Worm (Caenorhabditis elegans) whole organism, young adult: ENCODE measurements around the gene col-38.
A peak's percentile ranks its signal among the peaks of the same experiment; 100 is the strongest.

ENCODE experiments used
- B0019.2 ChIP-seq: fragments of 200-800 bp; sonication (Bioruptor generic); conservative IDR thresholded peaks from 2 replicates; pipeline ENCODE4 v1.3.6; 2022; ENCODE audit warnings: missing genetic modification reagents, missing genetic modification characterization, missing compliant biosample characterization
- C06A6.2 ChIP-seq: fragments of 200-800 bp; sonication (Bioruptor generic); conservative IDR thresholded peaks from 2 replicates; pipeline ENCODE4 v1.3.6; 2022; ENCODE audit warnings: missing genetic modification characterization, missing compliant biosample characterization
- C17E4.6 ChIP-seq: fragments of 200-800 bp; sonication (Bioruptor generic); IDR thresholded peaks from 2 replicates; pipeline ENCODE4 v1.3.6; 2022; ENCODE audit warnings: missing genetic modification reagents, missing genetic modification characterization, missing compliant biosample characterization
- F33H1.4 ChIP-seq: fragments of 200-800 bp; sonication (Bioruptor generic); IDR thresholded peaks from 2 replicates; pipeline ENCODE4 v1.3.6; 2022; ENCODE audit warnings: missing genetic modification reagents, missing genetic modification characterization, missing compliant biosample characterization
- F37B4.10 ChIP-seq: fragments of 200-800 bp; sonication (Bioruptor generic); IDR thresholded peaks from 2 replicates; pipeline ENCODE4 v1.3.6; 2022; ENCODE audit warnings: missing genetic modification characterization, missing compliant biosample characterization
- F39B2.1 ChIP-seq: fragments of 200-800 bp; sonication (Bioruptor generic); IDR thresholded peaks from 2 replicates; pipeline ENCODE4 v1.3.6; 2022; ENCODE audit warnings: missing genetic modification reagents, missing genetic modification characterization, missing compliant biosample characterization
- F49E8.2 ChIP-seq: sonication (generic microtip); optimal IDR thresholded peaks from 3 replicates; lab custom pipeline; 2017; ENCODE audit warnings: missing genetic modification characterization, mild to moderate bottlenecking, missing compliant biosample characterization, antibody characterized with exemption, moderate library complexity; ENCODE audit not compliant: insufficient read depth
- F55B11.4 ChIP-seq: sonication (generic microtip); optimal IDR thresholded peaks from 2 replicates; lab custom pipeline; 2016; ENCODE audit warnings: missing compliant biosample characterization, missing genetic modification characterization, borderline replicate concordance; ENCODE audit not compliant: insufficient read depth
- K12H6.12 ChIP-seq: fragments of 200-800 bp; sonication (Bioruptor generic); optimal IDR thresholded peaks from 2 replicates; lab custom pipeline; 2018; ENCODE audit warnings: mild to moderate bottlenecking, missing genetic modification characterization, missing compliant biosample characterization
- Y53F4B.3 ChIP-seq: fragments of 200-800 bp; sonication (Bioruptor generic); IDR thresholded peaks from 2 replicates; pipeline ENCODE4 v1.3.6; 2022; ENCODE audit warnings: missing genetic modification reagents, missing genetic modification characterization, missing compliant biosample characterization
- akir-1 ChIP-seq: fragments of 200-800 bp; sonication (Bioruptor generic); optimal IDR thresholded peaks from 2 replicates; lab custom pipeline; 2018; ENCODE audit warnings: mild to moderate bottlenecking, missing genetic modification characterization, moderate library complexity, missing compliant biosample characterization
- ama-1 ChIP-seq, 3 experiments: fragments of 150-350 bp in 1 of 3; sonication (generic microtip) in 2 of 3; optimal IDR thresholded peaks; 2 replicates each; lab custom pipeline; 2014 to 2018; ENCODE audit warnings: missing biosample characterization in 2 of 3, missing genetic modification characterization in 2 of 3, missing genetic modification reagents in 2 of 3
- aptf-3 ChIP-seq: fragments of 200-800 bp; sonication (Bioruptor generic); IDR thresholded peaks from 2 replicates; pipeline ENCODE4 v1.3.6; 2022; ENCODE audit warnings: missing genetic modification characterization, missing compliant biosample characterization
- athp-1 ChIP-seq: sonication (generic microtip); optimal IDR thresholded peaks from 2 replicates; lab custom pipeline; 2017; ENCODE audit warnings: mild to moderate bottlenecking, missing genetic modification characterization, missing compliant biosample characterization
- attf-5 ChIP-seq: fragments of 200-800 bp; sonication (Bioruptor generic); optimal IDR thresholded peaks from 2 replicates; lab custom pipeline; 2018; ENCODE audit warnings: mild to moderate bottlenecking, missing genetic modification characterization, missing compliant biosample characterization
- attf-6 ChIP-seq: fragments of 200-800 bp; sonication (Bioruptor generic); IDR thresholded peaks from 2 replicates; pipeline ENCODE4 v1.3.6; 2022; ENCODE audit warnings: missing genetic modification reagents, missing genetic modification characterization, missing compliant biosample characterization
- ccch-3 ChIP-seq: fragments of 200-800 bp; sonication (Bioruptor generic); optimal IDR thresholded peaks from 2 replicates; lab custom pipeline; 2018; ENCODE audit warnings: mild to moderate bottlenecking, missing genetic modification characterization, missing compliant biosample characterization
- cebp-2 ChIP-seq: fragments of 200-800 bp; sonication (Bioruptor generic); IDR thresholded peaks from 2 replicates; pipeline ENCODE4 v1.3.6; 2022; ENCODE audit warnings: missing genetic modification characterization, missing compliant biosample characterization
- ceh-100 ChIP-seq: fragments of 200-800 bp; sonication (Bioruptor generic); IDR thresholded peaks from 2 replicates; pipeline ENCODE4 v1.3.6; 2022; ENCODE audit warnings: missing genetic modification reagents, missing genetic modification characterization, missing compliant biosample characterization
- ceh-27 ChIP-seq: fragments of 200-800 bp; sonication (Bioruptor generic); optimal IDR thresholded peaks from 2 replicates; lab custom pipeline; 2018; ENCODE audit warnings: mild to moderate bottlenecking, missing genetic modification characterization, moderate library complexity, missing compliant biosample characterization
- ceh-40 ChIP-seq: fragments of 200-800 bp; sonication (Bioruptor generic); IDR thresholded peaks from 2 replicates; pipeline ENCODE4 v1.3.6; 2022; ENCODE audit warnings: missing genetic modification characterization, missing compliant biosample characterization
- chd-7 ChIP-seq: sonication (generic microtip); optimal IDR thresholded peaks from 2 replicates; lab custom pipeline; 2016; ENCODE audit warnings: mild to moderate bottlenecking, missing genetic modification characterization, moderate library complexity, missing compliant biosample characterization
- die-1 ChIP-seq: sonication (generic microtip); optimal IDR thresholded peaks from 2 replicates; lab custom pipeline; 2016; ENCODE audit warnings: missing genotype, mild to moderate bottlenecking, missing genetic modification characterization, missing compliant biosample characterization
- dpl-1 ChIP-seq: fragments of 150-350 bp; optimal IDR thresholded peaks from 2 replicates; lab custom pipeline; 2014; ENCODE audit warnings: missing biosample characterization, missing genetic modification reagents, missing genetic modification characterization
- egl-18 ChIP-seq: fragments of 200-800 bp; sonication (Bioruptor generic); IDR thresholded peaks from 2 replicates; pipeline ENCODE4 v1.3.6; 2022; ENCODE audit warnings: missing genetic modification reagents, missing genetic modification characterization, missing compliant biosample characterization
- egrh-3 ChIP-seq: fragments of 200-800 bp; sonication (Bioruptor generic); IDR thresholded peaks from 2 replicates; pipeline ENCODE4 v1.3.6; 2022; ENCODE audit warnings: missing genetic modification reagents, missing genetic modification characterization, missing compliant biosample characterization
- hlh-12 ChIP-seq: sonication (generic microtip); optimal IDR thresholded peaks from 2 replicates; lab custom pipeline; 2016; ENCODE audit warnings: missing genetic modification characterization, missing compliant biosample characterization
- hmg-20 ChIP-seq: fragments of 200-800 bp; sonication (Bioruptor generic); IDR thresholded peaks from 2 replicates; pipeline ENCODE4 v1.3.6; 2022; ENCODE audit warnings: missing genetic modification reagents, missing genetic modification characterization, missing compliant biosample characterization
- hrde-1 ChIP-seq: sonication (generic microtip); optimal IDR thresholded peaks from 2 replicates; lab custom pipeline; 2016; ENCODE audit warnings: missing genetic modification characterization, mild to moderate bottlenecking, missing compliant biosample characterization, moderate library complexity, missing genotype, missing genetic modification reagents, borderline replicate concordance
- hsf-1 ChIP-seq: fragments of 200-800 bp; sonication (Bioruptor generic); IDR thresholded peaks from 2 replicates; pipeline ENCODE4 v1.3.6; 2022; ENCODE audit warnings: missing genetic modification reagents, missing genetic modification characterization, missing compliant biosample characterization
- lag-1 ChIP-seq: fragments of 200-800 bp; sonication (Bioruptor generic); IDR thresholded peaks from 2 replicates; pipeline ENCODE4 v1.3.6; 2022; ENCODE audit warnings: missing genetic modification reagents, missing genetic modification characterization, missing compliant biosample characterization
- lin-35 ChIP-seq, 3 experiments: fragments of 150-350 bp in 2 of 3; sonication (generic microtip) in 1 of 3; optimal IDR thresholded peaks; 2 replicates each; lab custom pipeline; 2014 to 2018; ENCODE audit warnings: missing biosample characterization in 3 of 3, missing genetic modification characterization in 3 of 3, missing genetic modification reagents in 3 of 3
- lsl-1 ChIP-seq: fragments of 200-800 bp; sonication (Bioruptor generic); optimal IDR thresholded peaks from 2 replicates; lab custom pipeline; 2018; ENCODE audit warnings: mild to moderate bottlenecking, missing genetic modification characterization, moderate library complexity, missing compliant biosample characterization
- madf-6 ChIP-seq: fragments of 200-800 bp; sonication (Bioruptor generic); IDR thresholded peaks from 2 replicates; pipeline ENCODE4 v1.3.6; 2022; ENCODE audit warnings: missing genetic modification reagents, missing genetic modification characterization, missing compliant biosample characterization
- mxl-1 ChIP-seq: sonication (generic microtip); optimal IDR thresholded peaks from 2 replicates; lab custom pipeline; 2016; ENCODE audit warnings: missing genetic modification characterization, missing compliant biosample characterization
- nfya-1 ChIP-seq: sonication (generic microtip); optimal IDR thresholded peaks from 2 replicates; lab custom pipeline; 2017; ENCODE audit warnings: antibody characterized with exemption, missing compliant biosample characterization, missing genetic modification characterization, borderline replicate concordance; ENCODE audit not compliant: insufficient read depth
- nhr-179 ChIP-seq: sonication (generic microtip); optimal IDR thresholded peaks from 2 replicates; lab custom pipeline; 2016; ENCODE audit warnings: mild to moderate bottlenecking, missing genetic modification characterization, missing compliant biosample characterization
- nhr-80 ChIP-seq: sonication (generic microtip); optimal IDR thresholded peaks from 2 replicates; lab custom pipeline; 2016; ENCODE audit warnings: missing genetic modification characterization, missing compliant biosample characterization
- pha-4 ChIP-seq: fragments of 150-350 bp; sonication (generic microtip); optimal IDR thresholded peaks from 2 replicates; lab custom pipeline; 2014; ENCODE audit warnings: missing biosample characterization, missing genetic modification reagents, missing genetic modification characterization
- repo-1 ChIP-seq: sonication (generic microtip); optimal IDR thresholded peaks from 2 replicates; lab custom pipeline; 2017; ENCODE audit warnings: mild to moderate bottlenecking, missing genetic modification characterization, missing compliant biosample characterization
- sptf-2 ChIP-seq: fragments of 200-800 bp; sonication (Bioruptor generic); optimal IDR thresholded peaks from 2 replicates; lab custom pipeline; 2018; ENCODE audit warnings: mild to moderate bottlenecking, missing genetic modification characterization, missing compliant biosample characterization
- tbp1 ChIP-seq: fragments of 200-800 bp; sonication (Bioruptor generic); optimal IDR thresholded peaks from 2 replicates; lab custom pipeline; 2018; ENCODE audit warnings: mild to moderate bottlenecking, missing genetic modification characterization, missing compliant biosample characterization
- unc-130 ChIP-seq: sonication (generic microtip); optimal IDR thresholded peaks from 2 replicates; lab custom pipeline; 2016; ENCODE audit warnings: missing genetic modification reagents, missing genetic modification characterization, missing compliant biosample characterization
- unc-62 ChIP-seq: fragments of 150-350 bp; optimal IDR thresholded peaks from 2 replicates; lab custom pipeline; 2014; ENCODE audit warnings: missing biosample characterization, missing genetic modification reagents, missing genetic modification characterization
- xnd-1 ChIP-seq: sonication (generic microtip); optimal IDR thresholded peaks from 2 replicates; lab custom pipeline; 2016; ENCODE audit warnings: missing genotype, missing genetic modification reagents, missing genetic modification characterization, missing compliant biosample characterization
- ztf-18 ChIP-seq: sonication (generic microtip); optimal IDR thresholded peaks from 2 replicates; lab custom pipeline; 2016; ENCODE audit warnings: missing genotype, mild to moderate bottlenecking, missing genetic modification characterization, missing compliant biosample characterization
- ztf-26 ChIP-seq: sonication (generic microtip); optimal IDR thresholded peaks from 2 replicates; lab custom pipeline; 2017; ENCODE audit warnings: missing genetic modification characterization, missing compliant biosample characterization
- ztf-3 ChIP-seq: fragments of 200-800 bp; sonication (Bioruptor generic); optimal IDR thresholded peaks from 2 replicates; lab custom pipeline; 2018; ENCODE audit warnings: mild to moderate bottlenecking, missing genetic modification characterization, missing compliant biosample characterization
- ztf-6 ChIP-seq: fragments of 200-800 bp; sonication (Bioruptor generic); IDR thresholded peaks from 2 replicates; pipeline ENCODE4 v1.3.6; 2022; ENCODE audit warnings: missing genetic modification reagents, missing genetic modification characterization, missing compliant biosample characterization

col-38 gene

ce11 chrII:8561227-8561626 is 7.7 kb downstream of the col-38 start, which contains the start of gene iff-2:
Gene iff-2 (minus strand): TSS chrII:8561367.
- no peak for TF ChIP-seq sptf-2
- TF ChIP-seq hrde-1 (tag; lab: Kevin White, UChicago) = no peak
- TF ChIP-seq nhr-80 (tag; lab: Kevin White, UChicago) = peak; percentile 100
- peak; percentile 78 for TF ChIP-seq tbp1 (GFP tag; lab: Kevin White, UChicago)
- no peak for TF ChIP-seq F55B11.4 (tag; lab: Kevin White, UChicago)
- TF ChIP-seq hmg-20 (GFP tag; lab: Robert Waterston, UW) = no peak; the same call in 1 of the 2 replicates
- TF ChIP-seq hsf-1 = 0 out of 2 replicates have a peak, but pooled peaks have one; percentile 53
- TF ChIP-seq xnd-1 (tag; lab: Kevin White, UChicago) = no peak
- peak; percentile 89 for TF ChIP-seq athp-1 (tag; lab: Kevin White, UChicago)
- peak; percentile 39 for TF ChIP-seq ccch-3
- TF ChIP-seq unc-130 (GFP tag; lab: Kevin White, UChicago) = no peak
- no peak for TF ChIP-seq Y53F4B.3 (GFP tag; lab: Robert Waterston, UW)
- TF ChIP-seq C06A6.2 (GFP tag; lab: Robert Waterston, UW) = peak; percentile 95
- TF ChIP-seq attf-6 (GFP tag; lab: Robert Waterston, UW) = peak; percentile 53; the same call in 1 of the 2 replicates
- TF ChIP-seq ceh-100 (GFP tag; lab: Robert Waterston, UW) = peak; percentile 89
- peak; percentile 94 for TF ChIP-seq chd-7 (tag; lab: Kevin White, UChicago)
- peak; percentile 93 for TF ChIP-seq ztf-3 (GFP tag; lab: Kevin White, UChicago)
- TF ChIP-seq aptf-3 (GFP tag; lab: Robert Waterston, UW) = no peak
- TF ChIP-seq F39B2.1 = no peak
- no peak for TF ChIP-seq nfya-1
- no peak for TF ChIP-seq egrh-3 (GFP tag; lab: Robert Waterston, UW)
- TF ChIP-seq die-1 (tag; lab: Kevin White, UChicago) = peak; percentile 66
- peak; percentile 73 for TF ChIP-seq dpl-1 (GFP tag; lab: Kevin White, UChicago)
- TF ChIP-seq F33H1.4 = peak; percentile 81
- TF ChIP-seq egl-18 (GFP tag; lab: Robert Waterston, UW) = 0 out of 2 replicates have a peak, but pooled peaks have one; percentile 58
- peak; percentile 98 for TF ChIP-seq ztf-26 (tag; lab: Kevin White, UChicago)
- peak; percentile 95 for TF ChIP-seq ztf-6 (GFP tag; lab: Robert Waterston, UW)
- no peak for TF ChIP-seq mxl-1
- no peak for TF ChIP-seq F49E8.2
- peak; percentile 84 for TF ChIP-seq ztf-18 (tag; lab: Kevin White, UChicago)
- TF ChIP-seq ceh-27 (GFP tag; lab: Kevin White, UChicago) = peak; percentile 100
- no peak for TF ChIP-seq hlh-12 (tag; lab: Kevin White, UChicago)
- peak; percentile 87 for TF ChIP-seq unc-62 (GFP tag; lab: Kevin White, UChicago)
- peak; percentile 36 for TF ChIP-seq akir-1 (GFP tag; lab: Kevin White, UChicago)
- TF ChIP-seq lag-1 (GFP tag; lab: Robert Waterston, UW) = peak; percentile 29; the same call in 1 of the 2 replicates
- TF ChIP-seq lsl-1 (GFP tag; lab: Kevin White, UChicago) = no peak
- TF ChIP-seq cebp-2 (GFP tag; lab: Robert Waterston, UW) = 0 out of 2 replicates have a peak, but pooled peaks have one; percentile 51
- TF ChIP-seq F37B4.10 (GFP tag; lab: Robert Waterston, UW) = 0 out of 2 replicates have a peak, but pooled peaks have one; percentile 74
- no peak for TF ChIP-seq nhr-179
- peak; percentile 100 for TF ChIP-seq attf-5 (GFP tag; lab: Kevin White, UChicago)
- TF ChIP-seq ama-1 (optimal IDR thresholded peaks at IDR 0.05; lab: Kevin White, UChicago) = peak; percentile 68
- TF ChIP-seq ama-1 (GFP tag; optimal IDR thresholded peaks at IDR 0.05; lab: Kevin White, UChicago) = no peak
- TF ChIP-seq pha-4 (tag; lab: Kevin White, UChicago) = peak; percentile 99
- no peak for TF ChIP-seq B0019.2 (GFP tag; lab: Robert Waterston, UW)
- TF ChIP-seq C17E4.6 (GFP tag; lab: Robert Waterston, UW) = peak; percentile 93
- 0 out of 2 replicates have a peak, but pooled peaks have one; percentile 64 for TF ChIP-seq ceh-40
- peak; percentile 29 to 96 (median 79) for TF ChIP-seq lin-35 (GFP tag; optimal IDR thresholded peaks at IDR 0.05; lab: Kevin White, UChicago)
- no peak for TF ChIP-seq madf-6 (GFP tag; lab: Robert Waterston, UW)
- TF ChIP-seq repo-1 (tag; lab: Kevin White, UChicago) = peak; percentile 93
- TF ChIP-seq K12H6.12 (tag; lab: Kevin White, UChicago) = peak; percentile 99
